Worm (Caenorhabditis elegans) whole organism, mixed stage, embryonic: ENCODE results near the gene F59E12.17.

Source experiments
- M03D4.4 ChIP-seq: sonication (generic microtip); optimal IDR thresholded peaks from 2 replicates; lab custom pipeline; 2017; ENCODE audit warnings: mild to moderate bottlenecking, missing genetic modification characterization, missing compliant biosample characterization
- bed-3 ChIP-seq: fragments of 200-800 bp; sonication (Bioruptor generic); optimal IDR thresholded peaks from 3 replicates; lab custom pipeline; 2018; ENCODE audit warnings: mild to moderate bottlenecking, missing genetic modification characterization, moderate library complexity, missing compliant biosample characterization
- blmp-1 ChIP-seq: fragments of 150-350 bp; optimal IDR thresholded peaks from 2 replicates; lab custom pipeline; 2014; ENCODE audit warnings: missing biosample characterization, missing genetic modification characterization
- ceh-39 ChIP-seq: fragments of 150-350 bp; optimal IDR thresholded peaks from 2 replicates; lab custom pipeline; 2014; ENCODE audit warnings: missing biosample characterization, missing genetic modification characterization
- ceh-43 ChIP-seq: fragments of 200-800 bp; sonication (Bioruptor generic); optimal IDR thresholded peaks from 2 replicates; lab custom pipeline; 2018; ENCODE audit warnings: mild to moderate bottlenecking, missing genetic modification characterization, moderate library complexity, missing compliant biosample characterization
- ceh-83 ChIP-seq: fragments of 200-800 bp; sonication (Bioruptor generic); optimal IDR thresholded peaks from 2 replicates; lab custom pipeline; 2018; ENCODE audit warnings: mild to moderate bottlenecking, missing genetic modification characterization, missing compliant biosample characterization
- cnd-1 ChIP-seq: fragments of 200-800 bp; sonication (Bioruptor generic); optimal IDR thresholded peaks from 2 replicates; lab custom pipeline; 2018; ENCODE audit warnings: mild to moderate bottlenecking, missing genetic modification characterization, missing compliant biosample characterization
- drap-1 ChIP-seq: fragments of 200-800 bp; sonication (Bioruptor generic); optimal IDR thresholded peaks from 3 replicates; lab custom pipeline; 2018; ENCODE audit warnings: mild to moderate bottlenecking, missing genetic modification characterization, missing compliant biosample characterization
- elt-1 ChIP-seq: sonication (generic microtip); optimal IDR thresholded peaks from 2 replicates; lab custom pipeline; 2017; ENCODE audit warnings: missing genetic modification characterization, mild to moderate bottlenecking, missing compliant biosample characterization, antibody characterized with exemption, moderate library complexity, borderline replicate concordance; ENCODE audit not compliant: insufficient read depth
- elt-3 ChIP-seq: fragments of 150-350 bp; optimal IDR thresholded peaks from 2 replicates; lab custom pipeline; 2014; ENCODE audit warnings: missing biosample characterization, missing genetic modification characterization
- ham-2 ChIP-seq: fragments of 200-800 bp; sonication (Bioruptor generic); optimal IDR thresholded peaks from 2 replicates; lab custom pipeline; 2018; ENCODE audit warnings: mild to moderate bottlenecking, missing genetic modification characterization, missing compliant biosample characterization
- hlh-1 ChIP-seq: fragments of 150-350 bp; optimal IDR thresholded peaks from 2 replicates; lab custom pipeline; 2014; ENCODE audit warnings: missing biosample characterization, missing genetic modification reagents, missing genetic modification characterization
- lin-13 ChIP-seq: fragments of 150-350 bp; optimal IDR thresholded peaks from 2 replicates; lab custom pipeline; 2014; ENCODE audit warnings: missing biosample characterization, missing genetic modification characterization
- lsy-2 ChIP-seq: fragments of 150-350 bp; optimal IDR thresholded peaks from 2 replicates; lab custom pipeline; 2014; ENCODE audit warnings: missing biosample characterization, missing genetic modification characterization
- mab-5 ChIP-seq: fragments of 150-350 bp; optimal IDR thresholded peaks from 2 replicates; lab custom pipeline; 2014; ENCODE audit warnings: missing biosample characterization, missing genetic modification characterization
- mep-1 ChIP-seq: fragments of 150-350 bp; optimal IDR thresholded peaks from 2 replicates; lab custom pipeline; 2017; ENCODE audit warnings: missing biosample characterization, missing genetic modification reagents, missing genetic modification characterization, inconsistent platforms
- mls-2 ChIP-seq: sonication (generic microtip); optimal IDR thresholded peaks from 2 replicates; lab custom pipeline; 2016; ENCODE audit warnings: mild to moderate bottlenecking, missing genetic modification characterization, moderate library complexity, missing compliant biosample characterization
- nhr-12 ChIP-seq: fragments of 150-350 bp; optimal IDR thresholded peaks from 2 replicates; lab custom pipeline; 2014; ENCODE audit warnings: missing biosample characterization, missing genetic modification characterization
- nhr-2 ChIP-seq: fragments of 150-350 bp; optimal IDR thresholded peaks from 2 replicates; lab custom pipeline; 2014; ENCODE audit warnings: missing biosample characterization, missing genetic modification characterization
- nhr-237 ChIP-seq: fragments of 150-350 bp; optimal IDR thresholded peaks from 2 replicates; lab custom pipeline; 2014; ENCODE audit warnings: missing biosample characterization, missing genetic modification characterization
- nhr-28 ChIP-seq: fragments of 150-350 bp; optimal IDR thresholded peaks from 2 replicates; lab custom pipeline; 2014; ENCODE audit warnings: missing biosample characterization, missing genetic modification characterization
- nhr-76 ChIP-seq: sonication (generic microtip); optimal IDR thresholded peaks from 2 replicates; lab custom pipeline; 2017; ENCODE audit warnings: missing biosample characterization, missing genetic modification characterization
- pha-4 ChIP-seq: fragments of 150-350 bp; optimal IDR thresholded peaks from 2 replicates; lab custom pipeline; 2018; ENCODE audit warnings: missing biosample characterization, missing genetic modification reagents, missing genetic modification characterization
- sem-2 ChIP-seq: fragments of 200-800 bp; sonication (Bioruptor generic); optimal IDR thresholded peaks from 2 replicates; lab custom pipeline; 2018; ENCODE audit warnings: mild to moderate bottlenecking, missing genetic modification characterization, missing compliant biosample characterization
- sptf-1 ChIP-seq: sonication (generic microtip); optimal IDR thresholded peaks from 2 replicates; lab custom pipeline; 2017; ENCODE audit warnings: mild to moderate bottlenecking, missing genetic modification characterization, moderate library complexity, missing compliant biosample characterization
- tbx-8 ChIP-seq: fragments of 200-800 bp; sonication (Bioruptor generic); optimal IDR thresholded peaks from 2 replicates; lab custom pipeline; 2018; ENCODE audit warnings: mild to moderate bottlenecking, missing genetic modification characterization, moderate library complexity, missing compliant biosample characterization
- unc-120 ChIP-seq: sonication (generic microtip); optimal IDR thresholded peaks from 2 replicates; lab custom pipeline; 2017; ENCODE audit warnings: missing genetic modification characterization, missing compliant biosample characterization; ENCODE audit not compliant: poor library complexity, severe bottlenecking
- unc-39 ChIP-seq: fragments of 150-350 bp; optimal IDR thresholded peaks from 2 replicates; lab custom pipeline; 2014; ENCODE audit warnings: missing biosample characterization, missing genetic modification characterization
- unc-62 ChIP-seq: fragments of 150-350 bp; optimal IDR thresholded peaks from 2 replicates; lab custom pipeline; 2014; ENCODE audit warnings: missing biosample characterization, missing genetic modification reagents, missing genetic modification characterization
- zip-8 ChIP-seq: fragments of 150-350 bp; optimal IDR thresholded peaks from 2 replicates; lab custom pipeline; 2014; ENCODE audit warnings: missing biosample characterization, missing genetic modification characterization
- ztf-11 ChIP-seq: fragments of 150-350 bp; optimal IDR thresholded peaks from 2 replicates; lab custom pipeline; 2014; ENCODE audit warnings: missing biosample characterization, missing genetic modification characterization

The F59E12.17 gene

ce11 chrII:5693893-5694292, 44.6 kb upstream of the F59E12.17 start, which contains the start of gene C25H3.3:
Gene C25H3.3 (plus strand): TSS chrII:5694193.
- no peak for TF ChIP-seq ham-2 (GFP tag; lab: Kevin White, UChicago)
- TF ChIP-seq M03D4.4 (tag; lab: Kevin White, UChicago), result no peak
- TF ChIP-seq unc-62 (GFP tag; lab: Kevin White, UChicago), result no peak
- no peak for TF ChIP-seq nhr-237 (tag; lab: Kevin White, UChicago)
- no peak for TF ChIP-seq drap-1 (GFP tag; lab: Kevin White, UChicago)
- no peak for TF ChIP-seq hlh-1 (tag; lab: Kevin White, UChicago)
- no peak for TF ChIP-seq nhr-76 (tag; lab: Kevin White, UChicago)
- no peak for TF ChIP-seq unc-39 (tag; lab: Kevin White, UChicago)
- no peak for TF ChIP-seq mls-2
- no peak for TF ChIP-seq lsy-2 (tag; lab: Kevin White, UChicago)
- TF ChIP-seq bed-3 (GFP tag; lab: Kevin White, UChicago), result no peak
- no peak for TF ChIP-seq nhr-28 (tag; lab: Kevin White, UChicago)
- no peak for TF ChIP-seq zip-8 (tag; lab: Kevin White, UChicago)
- no peak for TF ChIP-seq tbx-8 (GFP tag; lab: Kevin White, UChicago)
- no peak for TF ChIP-seq ceh-39 (tag; lab: Kevin White, UChicago)
- TF ChIP-seq pha-4 (tag; lab: Kevin White, UChicago), result no peak
- TF ChIP-seq nhr-12 (tag; lab: Kevin White, UChicago), result no peak

ce11 chrII:5691216-5691771, 42.0 kb upstream of the F59E12.17 start, which contains the start of the genes ndub-5 and eif-2D:
Gene ndub-5 (minus strand): TSS chrII:5691353.
Gene eif-2D (plus strand): TSS chrII:5691721.
- TF ChIP-seq nhr-2, result no peak
- peak; percentile 37 for TF ChIP-seq mep-1 (tag; lab: Kevin White, UChicago)
- no peak for TF ChIP-seq nhr-12 (tag; lab: Kevin White, UChicago)
- no peak for TF ChIP-seq ham-2 (GFP tag; lab: Kevin White, UChicago)
- TF ChIP-seq lsy-2 (tag; lab: Kevin White, UChicago), result peak; percentile 2
- TF ChIP-seq lin-13 (tag; lab: Kevin White, UChicago), result no peak
- no peak for TF ChIP-seq mab-5 (tag; lab: Kevin White, UChicago)
- TF ChIP-seq ztf-11, result no peak
- TF ChIP-seq nhr-76 (tag; lab: Kevin White, UChicago), result no peak
- TF ChIP-seq cnd-1 (tag; lab: Kevin White, UChicago), result no peak
- TF ChIP-seq sptf-1 (tag; lab: Kevin White, UChicago), result no peak
- TF ChIP-seq blmp-1 (tag; lab: Kevin White, UChicago), result no peak

ce11 chrII:5688959-5689358, 39.7 kb upstream of the F59E12.17 start, which contains the start of gene C25H3.11:
Gene C25H3.11 (minus strand): TSS chrII:5689040.
- TF ChIP-seq nhr-2, result peak; percentile 12
- TF ChIP-seq ceh-39 (tag; lab: Kevin White, UChicago), result no peak
- TF ChIP-seq M03D4.4 (tag; lab: Kevin White, UChicago), result peak; percentile 8
- TF ChIP-seq elt-1, result no peak
- TF ChIP-seq mep-1 (tag; lab: Kevin White, UChicago), result peak; percentile 6

- TF ChIP-seq blmp-1 (tag; lab: Kevin White, UChicago) (no peak), nhr-2 (no peak), hlh-1 (tag; lab: Kevin White, UChicago) (no peak), unc-120 (tag; lab: Kevin White, UChicago) (no peak), nhr-28 (tag; lab: Kevin White, UChicago) (no peak), elt-3 (tag; lab: Kevin White, UChicago) (no peak)
Measured at ce11 chrII:5680703-5681102, 31.4 kb upstream of the F59E12.17 start, which contains the start of gene flp-27. Gene flp-27 (plus strand): TSS chrII:5681003.

- no peak for TF ChIP-seq lsy-2 (tag; lab: Kevin White, UChicago)
- TF ChIP-seq unc-39 (tag; lab: Kevin White, UChicago), result no peak
- TF ChIP-seq unc-62 (GFP tag; lab: Kevin White, UChicago), result no peak
- no peak for TF ChIP-seq mab-5 (tag; lab: Kevin White, UChicago)
- TF ChIP-seq mls-2, result no peak
- TF ChIP-seq nhr-2, result no peak
- no peak for TF ChIP-seq nhr-12 (tag; lab: Kevin White, UChicago)
- no peak for TF ChIP-seq mep-1 (tag; lab: Kevin White, UChicago)
- no peak for TF ChIP-seq ztf-11
- TF ChIP-seq zip-8 (tag; lab: Kevin White, UChicago), result no peak
- TF ChIP-seq elt-3 (tag; lab: Kevin White, UChicago), result no peak
- TF ChIP-seq ceh-83 (GFP tag; lab: Kevin White, UChicago), result no peak
- TF ChIP-seq ceh-43 (GFP tag; lab: Kevin White, UChicago), result no peak
- no peak for TF ChIP-seq sptf-1 (tag; lab: Kevin White, UChicago)
- no peak for TF ChIP-seq drap-1 (GFP tag; lab: Kevin White, UChicago)
- TF ChIP-seq nhr-237 (tag; lab: Kevin White, UChicago), result no peak
- TF ChIP-seq sem-2 (GFP tag; lab: Kevin White, UChicago), result no peak
- no peak for TF ChIP-seq lin-13 (tag; lab: Kevin White, UChicago)
Measured at ce11 chrII:5669580-5669979, 20.3 kb upstream of the F59E12.17 start, which contains the start of gene C25H3.17. Gene C25H3.17 (minus strand): TSS chrII:5669680.
